Worm (Caenorhabditis elegans): Measurements from ENCODE around the gene srz-9.

ce11 chrIII:1225595-1225994, 38.2 kb upstream of the srz-9 start:
- TF ChIP-seq hmbx-1 (tag; optimal IDR thresholded peaks at IDR 0.05): no peak
- no peak for TF ChIP-seq hnd-1 (tag; optimal IDR thresholded peaks at IDR 0.05)
- TF ChIP-seq pes-1 (GFP tag; IDR thresholded peaks at IDR 0.05): no peak

All from whole organism, early embryonic.